Fruit fly (Drosophila melanogaster) whole organism, prepupa: ENCODE measurements around the gene CG14452.
A peak's percentile ranks its signal among the peaks of the same experiment; 100 is the strongest.

Source experiments
- Blimp-1 ChIP-seq: fragments of 200-800 bp; sonication (Bioruptor generic); optimal IDR thresholded peaks from 3 replicates; lab custom pipeline; 2017; ENCODE audit warnings: missing biosample characterization, missing genetic modification characterization, mild to moderate bottlenecking, moderate library complexity, missing genetic modification reagents
- CG10631 ChIP-seq: fragments of 200-800 bp; sonication (Bioruptor generic); optimal IDR thresholded peaks from 2 replicates; lab custom pipeline; 2016; ENCODE audit warnings: missing biosample characterization, missing genetic modification characterization
- CG11294 ChIP-seq: fragments of 200-800 bp; sonication (Bioruptor generic); IDR thresholded peaks from 2 replicates; pipeline ENCODE4 v1.3.6; 2022; ENCODE audit warnings: missing biosample characterization, missing genetic modification characterization
- CG11762 ChIP-seq: fragments of 200-800 bp; sonication (Bioruptor generic); optimal IDR thresholded peaks from 3 replicates; lab custom pipeline; 2016; ENCODE audit warnings: missing biosample characterization, missing genetic modification characterization; ENCODE audit not compliant: insufficient read depth
- CG11902 ChIP-seq: fragments of 200-800 bp; sonication (Bioruptor generic); optimal IDR thresholded peaks from 3 replicates; lab custom pipeline; 2016; ENCODE audit warnings: missing biosample characterization, missing genetic modification characterization
- CG15336 ChIP-seq: fragments of 200-800 bp; sonication (Bioruptor generic); IDR thresholded peaks from 2 replicates; pipeline ENCODE4 v1.3.6; 2022; ENCODE audit warnings: missing biosample characterization, missing genetic modification characterization
- CG1621 ChIP-seq: fragments of 200-800 bp; sonication (Bioruptor generic); optimal IDR thresholded peaks from 3 replicates; lab custom pipeline; 2018; ENCODE audit warnings: missing biosample characterization, mild to moderate bottlenecking, missing genetic modification characterization
- CG31627 ChIP-seq: fragments of 200-800 bp; sonication (Bioruptor generic); optimal IDR thresholded peaks from 3 replicates; lab custom pipeline; 2016; ENCODE audit warnings: missing biosample characterization, missing genetic modification characterization
- CG34406 ChIP-seq: fragments of 200-800 bp; sonication (Bioruptor generic); optimal IDR thresholded peaks from 3 replicates; lab custom pipeline; 2016; ENCODE audit warnings: missing biosample characterization, missing genetic modification characterization
- CG3919 ChIP-seq: fragments of 200-800 bp; sonication (Bioruptor generic); optimal IDR thresholded peaks from 3 replicates; lab custom pipeline; 2016; ENCODE audit warnings: missing biosample characterization, missing genetic modification characterization
- CG4318 ChIP-seq: fragments of 200-800 bp; sonication (Bioruptor generic); optimal IDR thresholded peaks from 3 replicates; lab custom pipeline; 2017; ENCODE audit warnings: missing biosample characterization, mild to moderate bottlenecking, missing genetic modification characterization
- CG6163 ChIP-seq: fragments of 200-800 bp; sonication (Bioruptor generic); IDR thresholded peaks from 3 replicates; pipeline ENCODE4 v1.3.6; 2022; ENCODE audit warnings: missing biosample characterization, missing genetic modification characterization
- CG6808 ChIP-seq: fragments of 200-800 bp; sonication (Bioruptor generic); optimal IDR thresholded peaks from 3 replicates; lab custom pipeline; 2017; ENCODE audit warnings: missing biosample characterization, missing genetic modification characterization, mild to moderate bottlenecking, moderate library complexity, missing genetic modification reagents
- CG6854 ChIP-seq: fragments of 200-800 bp; sonication (Bioruptor generic); optimal IDR thresholded peaks from 2 replicates; lab custom pipeline; 2017; ENCODE audit warnings: missing biosample characterization, mild to moderate bottlenecking, missing genetic modification characterization
- CG7368 ChIP-seq: fragments of 200-800 bp; sonication (Bioruptor generic); optimal IDR thresholded peaks from 3 replicates; lab custom pipeline; 2016; ENCODE audit warnings: missing biosample characterization, missing genetic modification characterization
- CG8119 ChIP-seq: fragments of 200-800 bp; sonication (Bioruptor generic); IDR thresholded peaks from 3 replicates; pipeline ENCODE4 v1.3.6; 2022; ENCODE audit warnings: missing biosample characterization, missing genetic modification characterization
- CG8319 ChIP-seq: fragments of 200-800 bp; sonication (Bioruptor generic); optimal IDR thresholded peaks from 3 replicates; lab custom pipeline; 2016; ENCODE audit warnings: missing biosample characterization, missing genetic modification characterization
- CG8632 ChIP-seq: fragments of 200-800 bp; sonication (Bioruptor generic); optimal IDR thresholded peaks from 3 replicates; lab custom pipeline; 2016; ENCODE audit warnings: missing biosample characterization, missing genetic modification characterization
- CG9139 ChIP-seq: fragments of 200-800 bp; sonication (Bioruptor generic); optimal IDR thresholded peaks from 3 replicates; lab custom pipeline; 2017; ENCODE audit warnings: missing biosample characterization, mild to moderate bottlenecking, missing genetic modification characterization
- Eip75B ChIP-seq: fragments of 200-800 bp; sonication (Bioruptor generic); optimal IDR thresholded peaks from 3 replicates; lab custom pipeline; 2016; ENCODE audit warnings: missing biosample characterization, missing genetic modification characterization
- Eip93F ChIP-seq: fragments of 200-800 bp; sonication (Bioruptor generic); optimal IDR thresholded peaks from 2 replicates; lab custom pipeline; 2016; ENCODE audit warnings: missing biosample characterization, mild to moderate bottlenecking, missing genetic modification characterization
- Gug ChIP-seq: fragments of 200-800 bp; sonication (Bioruptor generic); IDR thresholded peaks from 2 replicates; pipeline ENCODE4 v1.3.6; 2022; ENCODE audit warnings: missing biosample characterization, missing genetic modification characterization
- Hr39 ChIP-seq: fragments of 200-800 bp; sonication (Bioruptor generic); optimal IDR thresholded peaks from 2 replicates; lab custom pipeline; 2016; ENCODE audit warnings: missing biosample characterization, missing genetic modification characterization
- Hr4 ChIP-seq: fragments of 200-800 bp; sonication (Bioruptor generic); optimal IDR thresholded peaks from 3 replicates; lab custom pipeline; 2016; ENCODE audit warnings: missing biosample characterization, missing genetic modification characterization
- Lpt ChIP-seq: fragments of 200-800 bp; sonication (Bioruptor generic); optimal IDR thresholded peaks from 3 replicates; lab custom pipeline; 2016; ENCODE audit warnings: missing biosample characterization, missing genetic modification characterization
- Met ChIP-seq: fragments of 200-800 bp; sonication (Bioruptor generic); optimal IDR thresholded peaks from 3 replicates; lab custom pipeline; 2016; ENCODE audit warnings: missing biosample characterization, missing genetic modification characterization
- OdsH ChIP-seq: fragments of 200-800 bp; sonication (Bioruptor generic); optimal IDR thresholded peaks from 3 replicates; lab custom pipeline; 2016; ENCODE audit warnings: missing biosample characterization, missing genetic modification characterization
- Smox ChIP-seq: fragments of 200-800 bp; sonication (Bioruptor generic); optimal IDR thresholded peaks from 3 replicates; lab custom pipeline; 2016; ENCODE audit warnings: missing biosample characterization, missing genetic modification characterization
- Sox14 ChIP-seq: fragments of 200-800 bp; sonication (Bioruptor generic); optimal IDR thresholded peaks from 3 replicates; lab custom pipeline; 2016; ENCODE audit warnings: missing biosample characterization, missing genetic modification characterization
- achi ChIP-seq: fragments of 200-800 bp; sonication (Bioruptor generic); optimal IDR thresholded peaks from 3 replicates; lab custom pipeline; 2016; ENCODE audit warnings: missing biosample characterization, missing genetic modification characterization
- acj6 ChIP-seq: fragments of 200-800 bp; sonication (Bioruptor generic); optimal IDR thresholded peaks from 3 replicates; lab custom pipeline; 2016; ENCODE audit warnings: missing biosample characterization, missing genetic modification characterization
- cyc ChIP-seq: fragments of 200-800 bp; sonication (Bioruptor generic); optimal IDR thresholded peaks from 3 replicates; lab custom pipeline; 2016; ENCODE audit warnings: missing biosample characterization, missing genetic modification characterization
- dac ChIP-seq: fragments of 200-800 bp; sonication (Bioruptor generic); optimal IDR thresholded peaks from 2 replicates; lab custom pipeline; 2017; ENCODE audit warnings: missing biosample characterization, mild to moderate bottlenecking, missing genetic modification characterization
- dsx ChIP-seq: fragments of 200-800 bp; optimal IDR thresholded peaks from 3 replicates; lab custom pipeline; 2019; ENCODE audit warnings: missing biosample characterization, mild to moderate bottlenecking, missing genetic modification characterization, moderate library complexity; ENCODE audit not compliant: poor library complexity, severe bottlenecking
- esn ChIP-seq: fragments of 200-800 bp; sonication (Bioruptor generic); optimal IDR thresholded peaks from 2 replicates; lab custom pipeline; 2016; ENCODE audit warnings: missing biosample characterization, mild to moderate bottlenecking, missing genetic modification characterization, moderate library complexity
- fd59A ChIP-seq: fragments of 200-800 bp; sonication (Bioruptor generic); optimal IDR thresholded peaks from 2 replicates; lab custom pipeline; 2017; ENCODE audit warnings: missing biosample characterization, mild to moderate bottlenecking, missing genetic modification characterization, missing genetic modification reagents
- fd85E ChIP-seq: fragments of 200-800 bp; sonication (Bioruptor generic); optimal IDR thresholded peaks from 3 replicates; lab custom pipeline; 2016; ENCODE audit warnings: missing biosample characterization, missing genetic modification characterization
- fkh ChIP-seq: fragments of 200-800 bp; sonication (Bioruptor generic); optimal IDR thresholded peaks from 3 replicates; lab custom pipeline; 2017; ENCODE audit warnings: missing biosample characterization, mild to moderate bottlenecking, missing genetic modification characterization, moderate library complexity
- lz ChIP-seq: fragments of 200-800 bp; sonication (Bioruptor generic); optimal IDR thresholded peaks from 3 replicates; lab custom pipeline; 2016; ENCODE audit warnings: missing biosample characterization, missing genetic modification characterization
- pdm3 ChIP-seq: fragments of 200-800 bp; sonication (Bioruptor generic); optimal IDR thresholded peaks from 3 replicates; lab custom pipeline; 2016; ENCODE audit warnings: missing biosample characterization, missing genetic modification characterization
- salr ChIP-seq, 2 experiments: fragments of 200-800 bp; sonication (Bioruptor generic); optimal IDR thresholded peaks; 3 replicates each; lab custom pipeline; 2016 to 2018; ENCODE audit warnings: missing biosample characterization in 2 of 2, missing genetic modification characterization in 2 of 2, mild to moderate bottlenecking in 1 of 2
- ss ChIP-seq, 2 experiments: fragments of 200-800 bp; sonication (Bioruptor generic); optimal IDR thresholded peaks; 2 replicates in 1 of 2; 3 replicates in 1 of 2; lab custom pipeline; 2017 to 2018; ENCODE audit warnings: mild to moderate bottlenecking in 2 of 2, missing biosample characterization in 2 of 2, missing genetic modification characterization in 2 of 2, moderate library complexity in 1 of 2
- topi ChIP-seq: fragments of 200-800 bp; sonication (Bioruptor generic); optimal IDR thresholded peaks from 3 replicates; lab custom pipeline; 2016; ENCODE audit warnings: missing biosample characterization, missing genetic modification characterization
- vri ChIP-seq: fragments of 200-800 bp; sonication (Bioruptor generic); optimal IDR thresholded peaks from 3 replicates; lab custom pipeline; 2016; ENCODE audit warnings: missing biosample characterization, mild to moderate bottlenecking, missing genetic modification characterization

Gene CG14452

dm6 chr3L:22737732-22738611 is 42.2 kb downstream of the CG14452 start, which contains the start of gene CG11241 (continued):
- TF ChIP-seq CG11294 (GFP tag; lab: Robert Waterston, UW) = no peak
- no peak for TF ChIP-seq acj6 (GFP tag; lab: Kevin White, UChicago)
- TF ChIP-seq CG6854 (GFP tag; lab: Kevin White, UChicago) = peak; percentile 22
- TF ChIP-seq fkh (GFP tag; lab: Kevin White, UChicago) = peak; percentile 62
- no peak for TF ChIP-seq CG8119 (GFP tag; lab: Robert Waterston, UW)
- TF ChIP-seq CG8319 (GFP tag; lab: Kevin White, UChicago) = no peak
- TF ChIP-seq cyc (GFP tag; lab: Kevin White, UChicago) = no peak
- TF ChIP-seq CG6163 (GFP tag; lab: Robert Waterston, UW) = no peak

- peak; percentile 84 for TF ChIP-seq CG8632 (GFP tag; lab: Kevin White, UChicago)
- peak; percentile 60 for TF ChIP-seq CG1621 (tag; lab: Kevin White, UChicago)
- peak; percentile 72 for TF ChIP-seq CG7368 (GFP tag; lab: Kevin White, UChicago)
- TF ChIP-seq cyc (GFP tag; lab: Kevin White, UChicago) = peak; percentile 85
- peak; percentile 81 for TF ChIP-seq Sox14
- peak; percentile 46 for TF ChIP-seq Lpt (GFP tag; lab: Kevin White, UChicago)
- peak; percentile 85 for TF ChIP-seq pdm3 (GFP tag; lab: Kevin White, UChicago)
- peak; percentile 43 for TF ChIP-seq CG9139 (GFP tag; lab: Kevin White, UChicago)
- TF ChIP-seq CG15336 (GFP tag; lab: Robert Waterston, UW) = peak; percentile 63
- peak; percentile 75 for TF ChIP-seq Eip93F (GFP tag; lab: Kevin White, UChicago)
- TF ChIP-seq salr (GFP tag; optimal IDR thresholded peaks at IDR 0.05; lab: Kevin White, UChicago) = peak; percentile 58 to 91
- TF ChIP-seq CG6808 (GFP tag; lab: Kevin White, UChicago) = peak; percentile 68
- TF ChIP-seq Hr39 = peak; percentile 83
- TF ChIP-seq CG6854 (GFP tag; lab: Kevin White, UChicago) = peak; percentile 14
- TF ChIP-seq Gug (GFP tag; lab: Robert Waterston, UW) = peak; percentile 75
- TF ChIP-seq vri = peak; percentile 84
- TF ChIP-seq esn = peak; percentile 90
- peak; percentile 72 for TF ChIP-seq Blimp-1 (GFP tag; lab: Kevin White, UChicago)
- peak; percentile 82 for TF ChIP-seq CG11294 (GFP tag; lab: Robert Waterston, UW)
- peak; percentile 86 for TF ChIP-seq CG34406 (GFP tag; lab: Kevin White, UChicago)
- TF ChIP-seq fkh (GFP tag; lab: Kevin White, UChicago) = peak; percentile 93
- peak; percentile 88 for TF ChIP-seq lz (GFP tag; lab: Kevin White, UChicago)
- peak; percentile 84 for TF ChIP-seq CG11902 (GFP tag; lab: Kevin White, UChicago)
- TF ChIP-seq CG11762 = peak; percentile 82
- peak; percentile 86 for TF ChIP-seq CG6163 (GFP tag; lab: Robert Waterston, UW)
- peak; percentile 89 for TF ChIP-seq CG3919
- peak; percentile 81 for TF ChIP-seq CG4318
- TF ChIP-seq Smox (GFP tag; lab: Kevin White, UChicago) = peak; percentile 88
- peak; percentile 86 for TF ChIP-seq achi (GFP tag; lab: Kevin White, UChicago)
- peak; percentile 59 for TF ChIP-seq fd85E (GFP tag; lab: Kevin White, UChicago)
- TF ChIP-seq topi = peak; percentile 86
- TF ChIP-seq acj6 (GFP tag; lab: Kevin White, UChicago) = peak; percentile 86
- peak; percentile 72 for TF ChIP-seq CG8319 (GFP tag; lab: Kevin White, UChicago)
- TF ChIP-seq CG31627 (GFP tag; lab: Kevin White, UChicago) = peak; percentile 89
- TF ChIP-seq CG8119 (GFP tag; lab: Robert Waterston, UW) = peak; percentile 70
- TF ChIP-seq dsx = peak; percentile 99
- peak; percentile 75 for TF ChIP-seq dac (GFP tag; lab: Kevin White, UChicago)
- peak; percentile 87 for TF ChIP-seq Met (GFP tag; lab: Kevin White, UChicago)
- TF ChIP-seq Hr4 (GFP tag; lab: Kevin White, UChicago) = peak; percentile 85
- peak; percentile 76 for TF ChIP-seq Eip75B (GFP tag; lab: Kevin White, UChicago)
- TF ChIP-seq OdsH (GFP tag; lab: Kevin White, UChicago) = peak; percentile 90
- TF ChIP-seq CG10631 (GFP tag; lab: Kevin White, UChicago) = peak; percentile 93
- TF ChIP-seq fd59A = peak; percentile 84
- peak in 1 of 2 experiments; percentile 83 for TF ChIP-seq ss (GFP tag; optimal IDR thresholded peaks at IDR 0.05; lab: Kevin White, UChicago)
These were observed 45.8 kb downstream of the CG14452 start, which contains the start of gene CG7369 for dm6 chr3L:22741389-22742120. CG7369 (plus strand) TSS chr3L:22741793.
